Worm (Caenorhabditis elegans) whole organism, dauer: ENCODE results near the gene C02F5.14.

Source experiments
- unc-62 ChIP-seq: sonication (generic microtip); optimal IDR thresholded peaks from 2 replicates; lab custom pipeline; 2017; ENCODE audit warnings: missing biosample characterization, missing genetic modification reagents, missing genetic modification characterization

Gene C02F5.14

ce11 chrIII:8235358-8235757, at the start of gene C02F5.14:
TSS of gene C02F5.14 (minus strand) at chrIII:8235514.
- TF ChIP-seq unc-62 (GFP tag; lab: Kevin White, UChicago), result no peak

ce11 chrIII:8283525-8283924, 48.2 kb upstream of the C02F5.14 start:
- no peak for TF ChIP-seq unc-62 (GFP tag; lab: Kevin White, UChicago)

ce11 chrIII:8281310-8281709, 46.0 kb upstream of the C02F5.14 start:
- no peak for TF ChIP-seq unc-62 (GFP tag; lab: Kevin White, UChicago)

ce11 chrIII:8280352-8280751, 45.0 kb upstream of the C02F5.14 start:
- TF ChIP-seq unc-62 (GFP tag; lab: Kevin White, UChicago), result no peak

- TF ChIP-seq unc-62 (GFP tag; lab: Kevin White, UChicago), result no peak
These were observed 44.3 kb upstream of the C02F5.14 start for ce11 chrIII:8279567-8279966.

- no peak for TF ChIP-seq unc-62 (GFP tag; lab: Kevin White, UChicago)
These were observed 43.5 kb upstream of the C02F5.14 start, which contains the start of gene mig-10 for ce11 chrIII:8278801-8279200. TSS of gene mig-10 (plus strand) at chrIII:8279101.

- no peak for TF ChIP-seq unc-62 (GFP tag; lab: Kevin White, UChicago)
These were observed 40.6 kb upstream of the C02F5.14 start, which contains the start of gene clec-160 for ce11 chrIII:8275871-8276270. TSS of gene clec-160 (minus strand) at chrIII:8275971.

ce11 chrIII:8271676-8272225, 36.4 kb upstream of the C02F5.14 start, which contains the start of the genes mps-4 and F09G8.10:
TSS of gene mps-4 (minus strand) at chrIII:8271776.
TSS of gene F09G8.10 (minus strand) at chrIII:8272175.
- TF ChIP-seq unc-62 (GFP tag; lab: Kevin White, UChicago), result no peak

ce11 chrIII:8268296-8268695, 33.0 kb upstream of the C02F5.14 start, which contains the start of the genes F09G8.7 and crn-7:
TSS of gene F09G8.7 (minus strand) at chrIII:8268355.
TSS of gene crn-7 (plus strand) at chrIII:8268531.
- TF ChIP-seq unc-62 (GFP tag; lab: Kevin White, UChicago), result no peak

ce11 chrIII:8265753-8266152, 30.4 kb upstream of the C02F5.14 start, which contains the start of gene mrps-9:
TSS of gene mrps-9 (plus strand) at chrIII:8266062.
- no peak for TF ChIP-seq unc-62 (GFP tag; lab: Kevin White, UChicago)

ce11 chrIII:8263377-8263776, 28.1 kb upstream of the C02F5.14 start, which contains the start of gene col-91:
TSS of gene col-91 (minus strand) at chrIII:8263664.
- TF ChIP-seq unc-62 (GFP tag; lab: Kevin White, UChicago), result no peak

- no peak for TF ChIP-seq unc-62 (GFP tag; lab: Kevin White, UChicago)
These were observed 27.3 kb upstream of the C02F5.14 start for ce11 chrIII:8262599-8262998.

- TF ChIP-seq unc-62 (GFP tag; lab: Kevin White, UChicago), result no peak
These were observed 22.7 kb upstream of the C02F5.14 start, which contains the start of gene ncr-2 for ce11 chrIII:8258045-8258444. TSS of gene ncr-2 (plus strand) at chrIII:8258345.

ce11 chrIII:8254938-8255337, 19.6 kb upstream of the C02F5.14 start, which contains the start of gene F09G8.5:
TSS of gene F09G8.5 (plus strand) at chrIII:8254975.
- TF ChIP-seq unc-62 (GFP tag; lab: Kevin White, UChicago), result no peak

ce11 chrIII:8250007-8250683, 14.8 kb upstream of the C02F5.14 start, which contains the start of gene knl-1:
TSS of gene knl-1 (plus strand) at chrIII:8250632.
- no peak for TF ChIP-seq unc-62 (GFP tag; lab: Kevin White, UChicago)

- no peak for TF ChIP-seq unc-62 (GFP tag; lab: Kevin White, UChicago)
These were observed 14.1 kb upstream of the C02F5.14 start, which contains the start of the genes C02F5.10 and C02F5.2 for ce11 chrIII:8249381-8249780. TSS of gene C02F5.10 (minus strand) at chrIII:8249481. TSS of gene C02F5.2 (plus strand) at chrIII:8249619.
